Worm (Caenorhabditis elegans): ENCODE measurements around the gene F36H12.4.
"Not testable (repeated sequence)": the region's sequence is repeated elsewhere in the genome, so short reads cannot be mapped to it uniquely, and the experiment has no call there.

Gene F36H12.4

ce11 chrIV:5291207-5291606 lies 22.3 kb downstream of the F36H12.4 start:
- TF ChIP-seq lin-11 (tag; optimal IDR thresholded peaks at IDR 0.05) (no peak), fkh-6 (tag; optimal IDR thresholded peaks at IDR 0.05) (no peak), pax-1 (tag; optimal IDR thresholded peaks at IDR 0.05) (no peak)

- TF ChIP-seq ceh-14 (tag; optimal IDR thresholded peaks at IDR 0.05) (no peak), unc-3 (GFP tag; conservative IDR thresholded peaks at IDR 0.05) (no peak), unc-3 (tag; optimal IDR thresholded peaks at IDR 0.05) (no peak), T23F11.4 (GFP tag; optimal IDR thresholded peaks at IDR 0.05) (no peak)
Measured at ce11 chrIV:5294467-5294866, 25.6 kb downstream of the F36H12.4 start.

ce11 chrIV:5295240-5295639 lies 26.3 kb downstream of the F36H12.4 start, which contains the start of gene msp-51:
TSS of gene msp-51 (minus strand) at chrIV:5295340.
- TF ChIP-seq ets-4 (tag; optimal IDR thresholded peaks at IDR 0.05); C38D4.7 (GFP tag; optimal IDR thresholded peaks at IDR 0.05); ceh-22 (tag; optimal IDR thresholded peaks at IDR 0.05): not testable (repeated sequence)

- TF ChIP-seq lin-11 (tag; optimal IDR thresholded peaks at IDR 0.05) (no peak), unc-42 (tag; optimal IDR thresholded peaks at IDR 0.05) (no peak), pha-4 (tag; optimal IDR thresholded peaks at IDR 0.05) (no peak), hlh-6 (tag; optimal IDR thresholded peaks at IDR 0.05) (no peak), ref-2 (tag; optimal IDR thresholded peaks at IDR 0.05) (no peak), nfya-1 (tag; optimal IDR thresholded peaks at IDR 0.05) (no peak), che-1 (tag; optimal IDR thresholded peaks at IDR 0.05) (no peak), madf-2 (tag; optimal IDR thresholded peaks at IDR 0.05) (no peak), lim-6 (tag; optimal IDR thresholded peaks at IDR 0.05) (no peak), ceh-14 (tag; optimal IDR thresholded peaks at IDR 0.05) (no peak), sox-2 (GFP tag; IDR thresholded peaks at IDR 0.05) (no peak), fkh-10 (GFP tag; optimal IDR thresholded peaks at IDR 0.05) (no peak), fkh-6 (tag; optimal IDR thresholded peaks at IDR 0.05) (no peak), ceh-45 (GFP tag; IDR thresholded peaks at IDR 0.05) (no peak)
Measured at ce11 chrIV:5297436-5298012, 28.6 kb downstream of the F36H12.4 start, which contains the start of the genes ZK354.6 and msp-113. TSS of gene ZK354.6 (minus strand) at chrIV:5297536. TSS of gene msp-113 (plus strand) at chrIV:5297962.

- TF ChIP-seq hlh-13 (GFP tag; optimal IDR thresholded peaks at IDR 0.05): no peak
- no peak for TF ChIP-seq sox-2 (GFP tag; IDR thresholded peaks at IDR 0.05)
- TF ChIP-seq pha-2 (tag; optimal IDR thresholded peaks at IDR 0.05): no peak
- no peak for TF ChIP-seq hlh-6 (tag; optimal IDR thresholded peaks at IDR 0.05)
- no peak for TF ChIP-seq sox-4 (tag; optimal IDR thresholded peaks at IDR 0.05)
- TF ChIP-seq pat-9 (tag; optimal IDR thresholded peaks at IDR 0.05): no peak
- TF ChIP-seq npax-4 (tag; optimal IDR thresholded peaks at IDR 0.05): no peak
- no peak for TF ChIP-seq ceh-48 (tag; optimal IDR thresholded peaks at IDR 0.05)
- no peak for TF ChIP-seq K09A11.1 (tag; optimal IDR thresholded peaks at IDR 0.05; ENCODE audit: insufficient read depth)
- no peak for TF ChIP-seq ceh-31 (tag; optimal IDR thresholded peaks at IDR 0.05)
- TF ChIP-seq pros-1 (tag; optimal IDR thresholded peaks at IDR 0.05): no peak
- TF ChIP-seq odd-2 (tag; optimal IDR thresholded peaks at IDR 0.05): no peak
- no peak for TF ChIP-seq ref-2 (tag; optimal IDR thresholded peaks at IDR 0.05)
- TF ChIP-seq pha-4 (tag; optimal IDR thresholded peaks at IDR 0.05): no peak
Measured at ce11 chrIV:5303030-5303429, 34.1 kb downstream of the F36H12.4 start, which contains the start of gene ZK354.7. TSS of gene ZK354.7 (minus strand) at chrIV:5303130.

ce11 chrIV:5306040-5306439 lies 37.1 kb downstream of the F36H12.4 start, which contains the start of gene ZK354.8:
TSS of gene ZK354.8 (minus strand) at chrIV:5306140.
- TF ChIP-seq gmeb-2 (tag; optimal IDR thresholded peaks at IDR 0.05) (no peak), unc-86 (tag; optimal IDR thresholded peaks at IDR 0.05) (no peak), pag-3 (tag; optimal IDR thresholded peaks at IDR 0.05; ENCODE audit: borderline replicate concordance) (no peak), sox-4 (tag; optimal IDR thresholded peaks at IDR 0.05) (no peak), nhr-11 (tag; optimal IDR thresholded peaks at IDR 0.05) (no peak), ceh-19 (GFP tag; optimal IDR thresholded peaks at IDR 0.05) (no peak), ceh-31 (tag; optimal IDR thresholded peaks at IDR 0.05) (no peak), pha-2 (tag; optimal IDR thresholded peaks at IDR 0.05) (no peak), pat-9 (tag; optimal IDR thresholded peaks at IDR 0.05) (no peak), hlh-15 (tag; optimal IDR thresholded peaks at IDR 0.05) (no peak)

Data from whole organism, late embryonic.